Worm (Caenorhabditis elegans): ENCODE results near the gene znf-474.
A peak's percentile ranks its signal among the peaks of the same experiment; 100 is the strongest.

Gene znf-474

DNA sequence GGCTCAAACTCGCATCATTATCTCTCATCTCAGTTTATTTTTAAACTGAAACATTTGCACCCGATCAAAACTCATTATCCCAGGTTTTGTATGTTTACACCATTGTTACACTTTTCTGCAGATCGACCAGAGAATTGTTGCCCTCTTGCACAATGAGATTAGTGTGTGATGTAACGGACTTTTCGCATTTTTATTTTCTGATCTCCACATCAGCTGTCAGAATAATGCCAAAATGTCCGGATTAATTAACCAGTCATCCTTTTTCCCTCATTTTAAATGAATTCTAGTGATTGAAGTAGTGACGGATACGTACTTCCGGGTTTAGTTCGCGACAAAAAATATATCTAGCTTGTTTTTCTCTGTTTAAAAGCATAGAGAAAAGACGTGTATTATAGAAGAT lies 8.9 kb downstream of the znf-474 start:
- TF ChIP-seq nhr-11 (tag; optimal IDR thresholded peaks at IDR 0.05) (peak; percentile 5), nhr-48 (tag; optimal IDR thresholded peaks at IDR 0.05) (no peak), unc-62 (GFP tag; optimal IDR thresholded peaks at IDR 0.05 in 1 of 2) (peak in 1 of 2 experiments; percentile 15), unc-62 (tag; optimal IDR thresholded peaks at IDR 0.05) (no peak)

- peak in 1 of 2 experiments; percentile 25 for TF ChIP-seq unc-62 (GFP tag; optimal IDR thresholded peaks at IDR 0.05 in 1 of 2)
- TF ChIP-seq unc-62 (tag; optimal IDR thresholded peaks at IDR 0.05), result no peak
- no peak for TF ChIP-seq lsy-2 (tag; optimal IDR thresholded peaks at IDR 0.05)
- TF ChIP-seq nhr-77 (tag; optimal IDR thresholded peaks at IDR 0.05), result no peak
- no peak for TF ChIP-seq aly-2 (tag; optimal IDR thresholded peaks at IDR 0.05)
- no peak for TF ChIP-seq D1046.2 (GFP tag; IDR thresholded peaks at IDR 0.05)
- TF ChIP-seq hlh-11 (tag; optimal IDR thresholded peaks at IDR 0.05), result peak; percentile 22
- peak; percentile 26 for TF ChIP-seq nhr-48 (tag; optimal IDR thresholded peaks at IDR 0.05)
- no peak for TF ChIP-seq hlh-30 (tag; optimal IDR thresholded peaks at IDR 0.05; ENCODE audit: insufficient read depth)
- no peak for TF ChIP-seq daf-12 (tag; optimal IDR thresholded peaks at IDR 0.05)
These were observed 10.4 kb downstream of the znf-474 start, which contains the start of gene F57G12.2 for ce11 chrX:12160002-12160690. TSS of gene F57G12.2 (minus strand) at chrX:12160052.

DNA sequence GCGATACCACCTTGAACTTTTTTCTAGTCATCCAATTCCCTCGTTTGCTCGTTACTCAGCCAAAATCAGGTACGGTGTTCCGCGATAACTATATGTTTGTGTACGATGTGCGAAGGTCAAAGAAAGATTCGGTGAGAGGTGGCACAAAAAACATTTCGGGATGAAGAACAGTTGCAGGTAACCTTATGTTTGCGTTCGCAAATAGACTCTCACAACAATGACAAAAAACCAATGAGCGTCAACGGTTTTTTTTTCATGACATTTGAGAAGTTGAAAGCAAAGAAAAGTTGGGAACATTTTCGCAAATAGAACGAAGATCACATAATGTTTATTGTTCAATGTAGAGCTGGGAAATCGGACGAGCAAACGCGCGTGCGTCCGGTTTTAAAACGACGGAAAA lies 12.9 kb downstream of the znf-474 start:
- TF ChIP-seq aha-1 (tag), result peak; percentile 30
- no peak for TF ChIP-seq lin-15B (tag; optimal IDR thresholded peaks at IDR 0.05)
- TF ChIP-seq pha-4 (GFP tag; IDR thresholded peaks at IDR 0.05), result peak; percentile 12; the same call in 1 of the 2 replicates
- peak; percentile 83 for TF ChIP-seq pha-4 (tag; optimal IDR thresholded peaks at IDR 0.05)

ce11 chrX:12164047-12164446 lies 14.3 kb downstream of the znf-474 start:
- TF ChIP-seq ceh-28 (tag; optimal IDR thresholded peaks at IDR 0.05) (no peak), Y105C5A.15 (GFP tag; IDR thresholded peaks at IDR 0.05) (no peak)

DNA sequence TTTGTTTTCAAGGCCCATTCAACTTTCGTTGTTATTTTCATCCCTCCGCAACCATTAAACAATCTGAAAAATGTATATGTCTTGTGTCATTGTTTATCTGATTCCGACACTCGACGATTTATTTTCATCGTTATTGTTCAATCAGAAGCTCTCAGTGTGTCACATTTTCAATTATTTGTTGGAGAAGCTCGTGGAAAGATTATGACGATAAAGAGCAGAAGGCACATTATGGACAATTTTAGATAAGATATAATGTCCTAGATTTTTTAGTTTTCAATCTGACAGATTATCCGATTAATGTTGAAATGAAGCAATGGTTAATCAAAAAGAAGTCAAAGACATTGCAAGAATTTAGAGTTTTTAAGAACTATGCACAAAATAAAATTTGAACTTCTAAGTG lies 15.2 kb downstream of the znf-474 start:
- no peak for TF ChIP-seq Y105C5A.15 (GFP tag; IDR thresholded peaks at IDR 0.05)
- TF ChIP-seq nhr-48 (tag; optimal IDR thresholded peaks at IDR 0.05), result no peak
- TF ChIP-seq nhr-77 (tag; optimal IDR thresholded peaks at IDR 0.05), result no peak
- TF ChIP-seq unc-62 (GFP tag; optimal IDR thresholded peaks at IDR 0.05 in 1 of 2), result peak in 1 of 2 experiments; percentile 52
- TF ChIP-seq unc-62 (tag; optimal IDR thresholded peaks at IDR 0.05), result no peak

ce11 chrX:12167632-12168377 lies 18.1 kb downstream of the znf-474 start:
- TF ChIP-seq php-3 (GFP tag; IDR thresholded peaks at IDR 0.05) (no peak), hlh-30 (tag; optimal IDR thresholded peaks at IDR 0.05; ENCODE audit: insufficient read depth) (peak; percentile 71), unc-62 (GFP tag; optimal IDR thresholded peaks at IDR 0.05 in 1 of 2) (peak in 1 of 2 experiments; percentile 72), unc-62 (tag; optimal IDR thresholded peaks at IDR 0.05) (no peak)

- TF ChIP-seq lin-1 (GFP tag; IDR thresholded peaks at IDR 0.05) (no peak), nhr-237 (tag; optimal IDR thresholded peaks at IDR 0.05) (no peak), zfp-3 (GFP tag; conservative IDR thresholded peaks at IDR 0.05) (0 out of 2 replicates have a peak, but pooled peaks have one; percentile 25), Y105C5A.15 (GFP tag; IDR thresholded peaks at IDR 0.05) (no peak), attf-4 (tag; optimal IDR thresholded peaks at IDR 0.05) (no peak), fos-1 (tag; optimal IDR thresholded peaks at IDR 0.05) (no peak), aha-1 (tag) (peak; percentile 98)
These were observed 19.0 kb downstream of the znf-474 start for ce11 chrX:12168765-12169164.

DNA sequence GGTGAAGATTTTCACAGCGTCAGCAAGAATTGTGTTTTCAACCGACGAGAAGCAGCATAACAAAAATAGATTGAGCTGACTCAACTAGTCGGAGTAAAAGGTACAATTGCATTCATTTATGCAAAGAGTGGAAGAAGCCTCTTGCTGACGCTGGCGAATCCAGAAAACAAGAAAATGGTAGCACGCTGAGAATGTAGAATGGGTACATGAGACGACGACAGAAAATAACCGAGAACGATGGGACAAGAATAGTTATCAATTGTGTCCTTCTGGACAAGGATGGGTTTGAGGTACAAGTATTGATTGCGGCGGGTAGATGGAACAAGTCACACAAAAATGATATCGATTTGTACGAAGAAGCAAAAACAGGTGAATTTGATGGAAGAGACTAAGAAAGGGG lies 19.7 kb downstream of the znf-474 start:
- TF ChIP-seq T26A8.4 (GFP tag; IDR thresholded peaks at IDR 0.05) (0 out of 2 replicates have a peak, but pooled peaks have one; percentile 16), unc-39 (tag; optimal IDR thresholded peaks at IDR 0.05) (no peak), lin-1 (GFP tag; IDR thresholded peaks at IDR 0.05) (no peak), ceh-82 (tag; optimal IDR thresholded peaks at IDR 0.05) (no peak), tag-97 (GFP tag; IDR thresholded peaks at IDR 0.05) (no peak), nhr-25 (tag; optimal IDR thresholded peaks at IDR 0.05; ENCODE audit: borderline replicate concordance, insufficient read depth) (peak; percentile 5), gei-8 (GFP tag; optimal IDR thresholded peaks at IDR 0.05) (peak; percentile 21)
